Fruit fly (Drosophila melanogaster) whole organism, embryonic: ENCODE data around the gene Surf1.

Source experiments
- CG10979 ChIP-seq: fragments of 200-800 bp; sonication (Bioruptor generic); optimal IDR thresholded peaks from 2 replicates; lab custom pipeline; 2018; ENCODE audit warnings: missing biosample characterization, mild to moderate bottlenecking, missing genetic modification characterization, moderate library complexity
- CG12744 ChIP-seq: fragments of 200-800 bp; sonication (Bioruptor generic); optimal IDR thresholded peaks from 2 replicates; lab custom pipeline; 2016; ENCODE audit warnings: missing biosample characterization, missing genetic modification characterization
- CG15514 ChIP-seq: fragments of 200-800 bp; sonication (Bioruptor generic); optimal IDR thresholded peaks from 3 replicates; lab custom pipeline; 2017; ENCODE audit warnings: missing biosample characterization, missing genetic modification characterization, mild to moderate bottlenecking, moderate library complexity, missing genetic modification reagents
- CG15696 ChIP-seq: fragments of 200-800 bp; sonication (Bioruptor generic); optimal IDR thresholded peaks from 2 replicates; lab custom pipeline; 2019; ENCODE audit warnings: missing biosample characterization, mild to moderate bottlenecking, missing genetic modification characterization, moderate library complexity
- CG1603 ChIP-seq: fragments of 200-800 bp; sonication (Bioruptor generic); optimal IDR thresholded peaks from 2 replicates; lab custom pipeline; 2019; ENCODE audit warnings: missing biosample characterization, mild to moderate bottlenecking, missing genetic modification characterization, moderate library complexity
- CG17186 ChIP-seq: fragments of 200-800 bp; sonication (Bioruptor generic); optimal IDR thresholded peaks from 3 replicates; lab custom pipeline; 2017; ENCODE audit warnings: missing biosample characterization, missing genetic modification reagents, missing genetic modification characterization
- CG18262 ChIP-seq: fragments of 200-800 bp; optimal IDR thresholded peaks from 3 replicates; lab custom pipeline; 2019; ENCODE audit warnings: missing biosample characterization, mild to moderate bottlenecking, missing genetic modification characterization, moderate library complexity
- CG2712 ChIP-seq: fragments of 200-800 bp; optimal IDR thresholded peaks from 3 replicates; lab custom pipeline; 2019; ENCODE audit warnings: missing biosample characterization, mild to moderate bottlenecking, missing genetic modification characterization, moderate library complexity
- CG32772 ChIP-seq: fragments of 200-800 bp; sonication (Bioruptor generic); IDR thresholded peaks from 2 replicates; pipeline ENCODE4 v1.3.6; 2022; ENCODE audit warnings: missing biosample characterization, missing genetic modification characterization
- CG42726 ChIP-seq: fragments of 200-800 bp; sonication (Bioruptor generic); IDR thresholded peaks from 2 replicates; pipeline ENCODE4 v1.3.6; 2022; ENCODE audit warnings: missing biosample characterization, missing genetic modification characterization; ENCODE audit not compliant: partially characterized antibody
- CG4404 ChIP-seq: fragments of 200-800 bp; sonication (Bioruptor generic); IDR thresholded peaks from 2 replicates; pipeline ENCODE4 v1.3.6; 2022; ENCODE audit warnings: missing biosample characterization, missing genetic modification characterization
- CG4820 ChIP-seq: fragments of 200-800 bp; sonication (Bioruptor generic); optimal IDR thresholded peaks from 3 replicates; lab custom pipeline; 2016; ENCODE audit warnings: missing biosample characterization, missing genetic modification characterization
- CG5245 ChIP-seq: fragments of 200-800 bp; sonication (Bioruptor generic); optimal IDR thresholded peaks from 3 replicates; lab custom pipeline; 2016; ENCODE audit warnings: missing biosample characterization, missing genetic modification characterization
- CG7786 ChIP-seq: fragments of 200-800 bp; sonication (Bioruptor generic); optimal IDR thresholded peaks from 2 replicates; lab custom pipeline; 2016; ENCODE audit warnings: missing biosample characterization, missing genetic modification characterization
- CG7963 ChIP-seq: fragments of 200-800 bp; sonication (Bioruptor generic); IDR thresholded peaks from 3 replicates; pipeline ENCODE4 v1.3.6; 2022; ENCODE audit warnings: missing biosample characterization, missing genetic modification characterization; ENCODE audit not compliant: partially characterized antibody
- CG8765 ChIP-seq: fragments of 200-800 bp; sonication (Bioruptor generic); IDR thresholded peaks from 2 replicates; pipeline ENCODE4 v1.3.6; 2022; ENCODE audit warnings: missing biosample characterization, missing genetic modification characterization
- Deaf1 ChIP-seq: fragments of 200-800 bp; optimal IDR thresholded peaks from 3 replicates; lab custom pipeline; 2019; ENCODE audit warnings: missing biosample characterization, mild to moderate bottlenecking, missing genetic modification characterization, moderate library complexity
- Dip3 ChIP-seq: fragments of 200-800 bp; sonication (Bioruptor generic); optimal IDR thresholded peaks from 3 replicates; lab custom pipeline; 2016; ENCODE audit warnings: missing biosample characterization, missing genetic modification characterization
- Ets65A ChIP-seq: fragments of 200-800 bp; sonication (Bioruptor generic); peaks from one replicate; lab custom pipeline; 2016; ENCODE audit warnings: missing biosample characterization, missing genetic modification characterization
- Hey ChIP-seq: fragments of 200-800 bp; sonication (Bioruptor generic); optimal IDR thresholded peaks from 3 replicates; lab custom pipeline; 2018; ENCODE audit warnings: missing biosample characterization, mild to moderate bottlenecking, missing genetic modification characterization
- HmgD ChIP-seq: fragments of 200-800 bp; sonication (Bioruptor generic); optimal IDR thresholded peaks from 3 replicates; lab custom pipeline; 2016; ENCODE audit warnings: missing biosample characterization, missing genetic modification characterization
- Lim3 ChIP-seq: fragments of 200-800 bp; sonication (Bioruptor generic); IDR thresholded peaks from 2 replicates; pipeline ENCODE4 v1.3.6; 2022; ENCODE audit warnings: missing biosample characterization, missing genetic modification characterization
- Mrtf ChIP-seq: fragments of 200-800 bp; sonication (Bioruptor generic); IDR thresholded peaks from 3 replicates; pipeline ENCODE4 v1.3.6; 2022; ENCODE audit warnings: missing biosample characterization, missing genetic modification characterization
- Nf-YB ChIP-seq: fragments of 200-800 bp; sonication (Bioruptor generic); optimal IDR thresholded peaks from 3 replicates; lab custom pipeline; 2019; ENCODE audit warnings: missing biosample characterization, mild to moderate bottlenecking, missing genetic modification characterization, moderate library complexity
- Nf-YC ChIP-seq: fragments of 200-800 bp; optimal IDR thresholded peaks from 3 replicates; lab custom pipeline; 2019; ENCODE audit warnings: missing biosample characterization, mild to moderate bottlenecking, missing genetic modification characterization, moderate library complexity
- Trl ChIP-seq, 3 experiments: fragments of >200 bp in 2 of 3; fragments of 200-800 bp in 1 of 3; sonication (Bioruptor generic) in 1 of 3; optimal IDR thresholded peaks; 2 replicates in 1 of 3; 3 replicates in 2 of 3; lab custom pipeline; 2016 to 2017; ENCODE audit warnings: missing biosample characterization in 1 of 3, missing genetic modification characterization in 1 of 3
- Xrp1 ChIP-seq: fragments of 200-800 bp; sonication (Bioruptor generic); IDR thresholded peaks from 2 replicates; pipeline ENCODE4 v1.3.6; 2022; ENCODE audit warnings: missing biosample characterization, missing genetic modification characterization
- ara ChIP-seq: fragments of 200-800 bp; sonication (Bioruptor generic); IDR thresholded peaks from 2 replicates; pipeline ENCODE4 v1.3.6; 2022; ENCODE audit warnings: missing biosample characterization, missing genetic modification characterization
- croc ChIP-seq: fragments of 200-800 bp; sonication (Bioruptor generic); conservative IDR thresholded peaks from 3 replicates; pipeline ENCODE4 v1.3.6; 2022; ENCODE audit warnings: missing biosample characterization, missing genetic modification characterization
- dmrt11E ChIP-seq: fragments of 200-800 bp; sonication (Bioruptor generic); optimal IDR thresholded peaks from 3 replicates; lab custom pipeline; 2018; ENCODE audit warnings: missing biosample characterization, mild to moderate bottlenecking, missing genetic modification characterization, moderate library complexity
- gem ChIP-seq: fragments of 200-800 bp; sonication (Bioruptor generic); optimal IDR thresholded peaks from 2 replicates; lab custom pipeline; 2019; ENCODE audit warnings: missing biosample characterization, mild to moderate bottlenecking, missing genetic modification characterization, moderate library complexity
- jing ChIP-seq: fragments of 200-800 bp; sonication (Bioruptor generic); optimal IDR thresholded peaks from 2 replicates; lab custom pipeline; 2018; ENCODE audit warnings: missing biosample characterization, mild to moderate bottlenecking, missing genetic modification characterization
- kah ChIP-seq: fragments of 200-800 bp; sonication (Bioruptor generic); optimal IDR thresholded peaks from 2 replicates; lab custom pipeline; 2018; ENCODE audit warnings: missing biosample characterization, mild to moderate bottlenecking, missing genetic modification characterization
- org-1 ChIP-seq: fragments of 200-800 bp; sonication (Bioruptor generic); optimal IDR thresholded peaks from 2 replicates; lab custom pipeline; 2017; ENCODE audit warnings: missing biosample characterization, missing genetic modification characterization
- prd ChIP-seq, 3 experiments: fragments of >200 bp in 2 of 3; fragments of 200-800 bp in 1 of 3; sonication (Bioruptor generic) in 1 of 3; optimal IDR thresholded peaks in 2 of 3; IDR thresholded peaks in 1 of 3; 2 replicates in 2 of 3; 3 replicates in 1 of 3; pipeline versions ENCODE4 v1.3.6 to Lab custom; 2017 to 2022; ENCODE audit warnings: missing biosample characterization in 1 of 3, missing genetic modification characterization in 1 of 3
- repo ChIP-seq: fragments of 200-800 bp; sonication (Bioruptor generic); optimal IDR thresholded peaks from 2 replicates; lab custom pipeline; 2016; ENCODE audit warnings: missing biosample characterization, missing genetic modification characterization
- salm ChIP-seq: fragments of 200-800 bp; sonication (Bioruptor generic); optimal IDR thresholded peaks from 2 replicates; lab custom pipeline; 2018; ENCODE audit warnings: missing biosample characterization, mild to moderate bottlenecking, missing genetic modification characterization
- sd ChIP-seq: fragments of 200-800 bp; sonication (Bioruptor generic); optimal IDR thresholded peaks from 3 replicates; lab custom pipeline; 2018; ENCODE audit warnings: missing biosample characterization, mild to moderate bottlenecking, missing genetic modification characterization, moderate library complexity
- sr ChIP-seq: fragments of 200-800 bp; sonication (Bioruptor generic); IDR thresholded peaks from 3 replicates; pipeline ENCODE4 v1.3.6; 2022; ENCODE audit warnings: missing biosample characterization, missing genetic modification characterization
- tgo ChIP-seq: fragments of 200-800 bp; sonication (Bioruptor generic); IDR thresholded peaks from 3 replicates; pipeline ENCODE4 v1.3.6; 2022; ENCODE audit warnings: missing biosample characterization, missing genetic modification characterization
- tio ChIP-seq: fragments of 200-800 bp; sonication (Bioruptor generic); optimal IDR thresholded peaks from 2 replicates; lab custom pipeline; 2017; ENCODE audit warnings: missing biosample characterization, missing genetic modification characterization, inconsistent platforms
- twi ChIP-seq: fragments of 200-800 bp; optimal IDR thresholded peaks from 2 replicates; lab custom pipeline; 2019; ENCODE audit warnings: missing biosample characterization, mild to moderate bottlenecking, missing genetic modification characterization, moderate library complexity
- vvl ChIP-seq: fragments of 200-800 bp; sonication (Bioruptor generic); IDR thresholded peaks from 2 replicates; pipeline ENCODE4 v1.3.6; 2022; ENCODE audit warnings: missing biosample characterization, missing genetic modification characterization
- z ChIP-seq: fragments of 200-800 bp; sonication (Bioruptor generic); IDR thresholded peaks from 3 replicates; pipeline ENCODE4 v1.3.6; 2022; ENCODE audit warnings: missing biosample characterization, missing genetic modification characterization
- zen2 ChIP-seq: fragments of 200-800 bp; sonication (Bioruptor generic); IDR thresholded peaks from 3 replicates; pipeline ENCODE4 v1.3.6; 2022; ENCODE audit warnings: missing biosample characterization, missing genetic modification characterization; ENCODE audit not compliant: partially characterized antibody
- zf30C ChIP-seq: fragments of 200-800 bp; sonication (Bioruptor generic); optimal IDR thresholded peaks from 3 replicates; lab custom pipeline; 2018; ENCODE audit warnings: missing biosample characterization, mild to moderate bottlenecking, missing genetic modification characterization
- zfh1 ChIP-seq: fragments of 200-800 bp; sonication (Bioruptor generic); IDR thresholded peaks from 3 replicates; pipeline ENCODE4 v1.3.6; 2022; ENCODE audit warnings: missing biosample characterization, missing genetic modification characterization

Surf1 gene

DNA sequence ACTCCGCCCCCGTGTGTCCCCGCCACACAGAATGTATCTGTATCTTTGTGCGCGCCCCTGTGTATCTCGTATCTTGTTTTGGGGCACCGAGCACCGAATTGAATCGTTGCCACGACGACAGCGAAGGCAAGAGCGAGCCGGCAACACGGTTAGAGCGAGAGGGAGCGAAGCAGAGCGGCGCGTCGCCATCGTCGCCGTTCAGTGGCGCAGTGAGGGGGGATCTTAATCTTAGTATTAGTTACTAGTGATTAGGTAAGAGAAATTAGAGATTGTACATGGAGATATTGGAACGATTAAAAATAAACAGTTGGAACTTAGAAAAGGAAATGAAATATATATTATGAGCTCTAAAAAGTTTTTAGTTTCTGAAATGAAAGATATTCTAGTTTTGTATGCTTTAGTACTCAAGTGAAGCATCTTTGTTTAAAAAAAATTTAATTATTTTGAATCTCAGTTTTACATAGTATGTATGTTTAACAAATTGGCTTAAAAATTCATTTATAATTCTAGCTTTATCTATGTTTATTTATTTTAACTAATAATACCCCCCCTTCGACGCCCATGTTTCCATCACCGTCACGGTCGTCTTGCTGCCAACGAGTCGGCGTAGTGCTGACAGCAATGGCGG lies 30.9 kb downstream of the Surf1 start (continued):
- TF ChIP-seq CG5245 (GFP tag; lab: Kevin White, UChicago), result peak; percentile 53
- peak; percentile 95 for TF ChIP-seq CG4820
- TF ChIP-seq Dip3 (GFP tag; lab: Kevin White, UChicago), result no peak
- peak; percentile 20 for TF ChIP-seq CG7786
- TF ChIP-seq CG42726 (GFP tag; lab: Robert Waterston, UW), result no peak
- TF ChIP-seq Lim3 (GFP tag; lab: Robert Waterston, UW), result no peak; the same call in 1 of the 2 replicates
- TF ChIP-seq salm (tag; lab: Kevin White, UChicago), result peak; percentile 65
- TF ChIP-seq CG12744 (GFP tag; lab: Kevin White, UChicago), result no peak

DNA sequence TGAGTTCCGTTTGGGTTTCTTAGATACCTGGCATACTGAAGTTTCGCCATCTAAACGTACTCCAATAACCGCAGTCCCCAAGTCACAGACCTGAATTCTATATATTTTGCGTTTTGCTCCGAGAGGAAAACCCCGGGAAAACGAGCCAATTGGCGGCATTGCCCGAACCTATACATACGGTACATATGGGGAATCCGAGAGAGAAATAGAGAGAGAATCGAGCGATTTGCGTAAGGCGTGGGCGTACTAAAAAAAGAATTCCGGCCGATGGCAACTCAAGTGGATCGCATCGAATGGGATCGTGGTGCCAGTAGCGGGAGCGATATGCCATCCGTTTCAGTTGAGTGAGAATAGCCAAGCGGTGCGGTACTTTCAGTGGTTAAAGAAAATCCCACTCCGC lies 32.1 kb downstream of the Surf1 start, which contains the start of gene bin:
TSS of gene bin (plus strand) at position 335 of the 400 bp plus-strand sequence.
- no peak for TF ChIP-seq CG7963 (GFP tag; lab: Robert Waterston, UW)
- TF ChIP-seq sd (tag; lab: Kevin White, UChicago), result peak; percentile 6
- TF ChIP-seq z (GFP tag; lab: Robert Waterston, UW), result peak; percentile 83
- no peak for TF ChIP-seq zen2
- no peak for TF ChIP-seq twi (tag; lab: Kevin White, UChicago)
- peak; percentile 85 for TF ChIP-seq Nf-YB (GFP tag; lab: Kevin White, UChicago)
- peak; percentile 95 for TF ChIP-seq sr (GFP tag; lab: Robert Waterston, UW)
- TF ChIP-seq kah, result no peak
- TF ChIP-seq Hey (tag; lab: Kevin White, UChicago), result no peak
- peak; percentile 77 for TF ChIP-seq Nf-YC (tag; lab: Kevin White, UChicago)
- peak; percentile 1 to 26 for TF ChIP-seq Trl (optimal IDR thresholded peaks at IDR 0.05; lab: Kevin White, UChicago)
- TF ChIP-seq Trl (GFP tag; optimal IDR thresholded peaks at IDR 0.05; lab: Kevin White, UChicago), result no peak
- no peak for TF ChIP-seq HmgD
- no peak for TF ChIP-seq CG15514 (GFP tag; lab: Kevin White, UChicago)
- TF ChIP-seq tio (GFP tag; lab: Kevin White, UChicago), result no peak
- TF ChIP-seq CG32772 (GFP tag; lab: Robert Waterston, UW), result no peak
- peak; percentile 53 for TF ChIP-seq Deaf1 (tag; lab: Kevin White, UChicago)

DNA sequence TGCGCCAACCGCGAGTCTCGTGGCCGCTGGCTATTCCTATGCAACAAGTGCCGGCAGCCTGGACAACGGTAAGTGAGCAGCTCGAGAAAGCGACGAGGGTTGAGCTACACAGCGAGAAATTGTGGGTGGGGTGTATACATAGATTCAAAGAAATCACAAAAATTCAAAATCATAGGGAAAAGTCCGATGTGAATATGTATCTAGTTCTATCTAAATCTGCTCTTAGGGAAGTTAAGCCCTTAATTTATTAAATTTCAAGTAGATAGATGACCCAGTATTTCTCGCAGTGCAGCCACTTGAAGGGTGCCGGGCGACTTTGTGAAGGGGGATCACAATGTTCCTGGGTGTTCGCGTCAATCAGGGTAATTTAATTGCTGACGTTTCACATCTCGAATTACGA lies 35.2 kb downstream of the Surf1 start:
- peak; percentile 64; the same call in 1 of the 3 replicates for TF ChIP-seq zfh1 (GFP tag; lab: Robert Waterston, UW)
- TF ChIP-seq CG1603 (tag; lab: Kevin White, UChicago), result peak; percentile 40
- TF ChIP-seq vvl (GFP tag; lab: Robert Waterston, UW), result peak; percentile 17; the same call in 1 of the 2 replicates
- peak; percentile 33; the same call in 1 of the 2 replicates for TF ChIP-seq Xrp1
- TF ChIP-seq jing (GFP tag; lab: Kevin White, UChicago), result no peak
- peak; percentile 30 for TF ChIP-seq CG18262 (tag; lab: Kevin White, UChicago)
- 0 out of 3 replicates have a peak, but pooled peaks have one; percentile 19 for TF ChIP-seq croc (GFP tag; lab: Robert Waterston, UW)
- peak; percentile 16 for TF ChIP-seq CG10979
- TF ChIP-seq org-1 (GFP tag; lab: Kevin White, UChicago), result no peak
- no peak for TF ChIP-seq CG17186
- no peak for TF ChIP-seq repo (GFP tag; lab: Kevin White, UChicago)
- TF ChIP-seq CG4404 (GFP tag; lab: Robert Waterston, UW), result peak; percentile 64
- TF ChIP-seq CG8765 (GFP tag; lab: Robert Waterston, UW), result 0 out of 2 replicates have a peak, but pooled peaks have one; percentile 13
- peak; percentile 16 for TF ChIP-seq gem (tag; lab: Kevin White, UChicago)
- no peak for TF ChIP-seq Mrtf (GFP tag; lab: Robert Waterston, UW)
- peak; percentile 8 for TF ChIP-seq CG15696 (tag; lab: Kevin White, UChicago)
- TF ChIP-seq prd (optimal IDR thresholded peaks at IDR 0.05; lab: Kevin White, UChicago), result no peak
- peak; percentile 36; the same call in 2 of the 3 replicates for TF ChIP-seq prd (GFP tag; IDR thresholded peaks at IDR 0.05; lab: Robert Waterston, UW)
- 0 out of 2 replicates have a peak, but pooled peaks have one; percentile 33 for TF ChIP-seq ara (GFP tag; lab: Robert Waterston, UW)
- TF ChIP-seq CG2712 (tag; lab: Kevin White, UChicago), result peak; percentile 29
- TF ChIP-seq tgo (GFP tag; lab: Robert Waterston, UW), result peak; percentile 17; the same call in 1 of the 3 replicates
- TF ChIP-seq zf30C (GFP tag; lab: Kevin White, UChicago), result peak; percentile 44
- TF ChIP-seq Ets65A (GFP tag; lab: Kevin White, UChicago), result peak; percentile 63
- TF ChIP-seq dmrt11E, result peak; percentile 28
